Worm (Caenorhabditis elegans) whole organism, midembryonic: Measurements from ENCODE around the gene lin-7.
"Not testable (repeated sequence)": the region's sequence is repeated elsewhere in the genome, so short reads cannot be mapped to it uniquely, and the experiment has no call there.

Source experiments
- T22C8.4 ChIP-seq: fragments of 200-800 bp; sonication (Bioruptor generic); IDR thresholded peaks from 2 replicates; pipeline ENCODE4 v1.3.6; 2022; ENCODE audit warnings: missing genetic modification characterization, missing compliant biosample characterization
- cog-1 ChIP-seq: sonication (generic microtip); optimal IDR thresholded peaks from 2 replicates; lab custom pipeline; 2016; ENCODE audit warnings: missing genetic modification characterization, missing compliant biosample characterization
- flt-1 ChIP-seq: fragments of 200-800 bp; sonication (Bioruptor generic); IDR thresholded peaks from 2 replicates; pipeline ENCODE4 v1.3.6; 2022; ENCODE audit warnings: missing genetic modification characterization, missing compliant biosample characterization
- klf-2 ChIP-seq: fragments of 200-800 bp; sonication (Bioruptor generic); conservative IDR thresholded peaks from 2 replicates; pipeline ENCODE4 v1.3.6; 2022; ENCODE audit warnings: missing genetic modification reagents, missing genetic modification characterization, missing compliant biosample characterization
- med-1 ChIP-seq: sonication (generic microtip); optimal IDR thresholded peaks from 2 replicates; lab custom pipeline; 2017; ENCODE audit warnings: missing genetic modification characterization, mild to moderate bottlenecking, missing compliant biosample characterization, antibody characterized with exemption, missing genetic modification reagents; ENCODE audit not compliant: insufficient read depth
- ref-1 ChIP-seq: fragments of 200-800 bp; sonication (Bioruptor generic); conservative IDR thresholded peaks from 2 replicates; pipeline ENCODE4 v1.3.6; 2022; ENCODE audit warnings: missing genetic modification reagents, missing genetic modification characterization, missing compliant biosample characterization
- tab-1 ChIP-seq: fragments of 200-800 bp; sonication (Bioruptor generic); IDR thresholded peaks from 2 replicates; pipeline ENCODE4 v1.3.6; 2022; ENCODE audit warnings: missing genetic modification characterization, missing compliant biosample characterization
- ztf-23 ChIP-seq: fragments of 200-800 bp; sonication (Bioruptor generic); IDR thresholded peaks from 2 replicates; pipeline ENCODE4 v1.3.6; 2022; ENCODE audit warnings: missing genetic modification reagents, missing genetic modification characterization, missing compliant biosample characterization
- ztf-29 ChIP-seq: fragments of 200-800 bp; sonication (Bioruptor generic); IDR thresholded peaks from 2 replicates; pipeline ENCODE4 v1.3.6; 2022; ENCODE audit warnings: missing genetic modification reagents, missing genetic modification characterization, missing compliant biosample characterization

The lin-7 gene

ce11 chrII:14319227-14319626 is 30.0 kb downstream of the lin-7 start:
- TF ChIP-seq med-1 (GFP tag; lab: Kevin White, UChicago): no peak
- TF ChIP-seq cog-1 (tag; lab: Kevin White, UChicago): no peak
- TF ChIP-seq T22C8.4 (GFP tag; lab: Robert Waterston, UW): no peak

- no peak for TF ChIP-seq ref-1
Measured at ce11 chrII:14318027-14318426, 31.2 kb downstream of the lin-7 start, which contains the start of gene Y54G11A.14. Y54G11A.14 (plus strand) TSS chrII:14318158.

- TF ChIP-seq med-1 (GFP tag; lab: Kevin White, UChicago): no peak
- no peak for TF ChIP-seq flt-1 (GFP tag; lab: Robert Waterston, UW)
- TF ChIP-seq T22C8.4 (GFP tag; lab: Robert Waterston, UW): no peak
- TF ChIP-seq tab-1: no peak
- TF ChIP-seq ztf-29 (GFP tag; lab: Robert Waterston, UW): no peak
- TF ChIP-seq klf-2 (GFP tag; lab: Robert Waterston, UW): no peak
- TF ChIP-seq ref-1: no peak
Measured at ce11 chrII:14312182-14312581, 37.0 kb downstream of the lin-7 start.

ce11 chrII:14311537-14311936 is 37.7 kb downstream of the lin-7 start:
- no peak for TF ChIP-seq cog-1 (tag; lab: Kevin White, UChicago)
- no peak for TF ChIP-seq klf-2 (GFP tag; lab: Robert Waterston, UW)
- TF ChIP-seq ref-1: no peak
- TF ChIP-seq ztf-23 (GFP tag; lab: Robert Waterston, UW): no peak
- TF ChIP-seq ztf-29 (GFP tag; lab: Robert Waterston, UW): no peak
- TF ChIP-seq tab-1: no peak

- TF ChIP-seq ztf-23 (GFP tag; lab: Robert Waterston, UW) (no peak), T22C8.4 (GFP tag; lab: Robert Waterston, UW) (no peak), tab-1 (no peak), med-1 (GFP tag; lab: Kevin White, UChicago) (no peak), flt-1 (GFP tag; lab: Robert Waterston, UW) (no peak), klf-2 (GFP tag; lab: Robert Waterston, UW) (no peak), ref-1 (no peak), cog-1 (tag; lab: Kevin White, UChicago) (no peak), ztf-29 (GFP tag; lab: Robert Waterston, UW) (no peak)
Measured at ce11 chrII:14310729-14311388, 38.3 kb downstream of the lin-7 start, which contains the start of gene ctl-3. ctl-3 (minus strand) TSS chrII:14310779.

- not testable (repeated sequence) for TF ChIP-seq med-1 (GFP tag; lab: Kevin White, UChicago); cog-1 (tag; lab: Kevin White, UChicago); flt-1 (GFP tag; lab: Robert Waterston, UW)
Measured at ce11 chrII:14306160-14306559, 43.0 kb downstream of the lin-7 start, which contains the start of gene ctl-1. ctl-1 (minus strand) TSS chrII:14306260.

- TF ChIP-seq flt-1 (GFP tag; lab: Robert Waterston, UW); T22C8.4 (GFP tag; lab: Robert Waterston, UW); tab-1: not testable (repeated sequence)
Measured at ce11 chrII:14301927-14302326, 47.3 kb downstream of the lin-7 start, which contains the start of gene ctl-2. ctl-2 (minus strand) TSS chrII:14302027.

- TF ChIP-seq ref-1: no peak
- no peak for TF ChIP-seq med-1 (GFP tag; lab: Kevin White, UChicago)
- TF ChIP-seq tab-1: no peak
- no peak for TF ChIP-seq klf-2 (GFP tag; lab: Robert Waterston, UW)
- TF ChIP-seq cog-1 (tag; lab: Kevin White, UChicago): no peak
- no peak for TF ChIP-seq ztf-29 (GFP tag; lab: Robert Waterston, UW)
- TF ChIP-seq flt-1 (GFP tag; lab: Robert Waterston, UW): no peak
- no peak for TF ChIP-seq T22C8.4 (GFP tag; lab: Robert Waterston, UW)
- no peak for TF ChIP-seq ztf-23 (GFP tag; lab: Robert Waterston, UW)
Measured at ce11 chrII:14299254-14299759, 49.9 kb downstream of the lin-7 start.

ce11 chrII:14297050-14297449 is 52.2 kb downstream of the lin-7 start, which contains the start of gene Y54G11A.7:
Y54G11A.7 (plus strand) TSS chrII:14297305.
- TF ChIP-seq flt-1 (GFP tag; lab: Robert Waterston, UW); ztf-23 (GFP tag; lab: Robert Waterston, UW); med-1 (GFP tag; lab: Kevin White, UChicago): not testable (repeated sequence)

ce11 chrII:14296320-14296719 is 52.9 kb downstream of the lin-7 start:
- TF ChIP-seq tab-1 (no peak), med-1 (GFP tag; lab: Kevin White, UChicago) (no peak), ztf-29 (GFP tag; lab: Robert Waterston, UW) (no peak), cog-1 (tag; lab: Kevin White, UChicago) (no peak), ztf-23 (GFP tag; lab: Robert Waterston, UW) (no peak)
